Fruit fly (Drosophila melanogaster) whole organism, embryonic: Measurements from ENCODE around the gene peg.

Source experiments
- ATbp ChIP-seq: fragments of 200-800 bp; sonication (Bioruptor generic); optimal IDR thresholded peaks from 2 replicates; lab custom pipeline; 2017; ENCODE audit warnings: missing biosample characterization, mild to moderate bottlenecking, missing genetic modification characterization, missing genetic modification reagents
- Adf1 ChIP-seq: fragments of 200-800 bp; sonication (Bioruptor generic); IDR thresholded peaks from 2 replicates; pipeline ENCODE4 v1.3.6; 2022; ENCODE audit warnings: missing biosample characterization, missing genetic modification characterization
- Atf6 ChIP-seq: fragments of 200-800 bp; sonication (Bioruptor generic); IDR thresholded peaks from 2 replicates; pipeline ENCODE4 v1.3.6; 2022; ENCODE audit warnings: missing biosample characterization, missing genetic modification characterization
- Awh ChIP-seq: fragments of 200-800 bp; sonication (Bioruptor generic); IDR thresholded peaks from 2 replicates; pipeline ENCODE4, ENCODE4 v1.3.6; 2022; ENCODE audit warnings: missing biosample characterization, missing genetic modification characterization
- BEAF-32 ChIP-seq: fragments of 200-800 bp; sonication (Bioruptor generic); optimal IDR thresholded peaks from 3 replicates; lab custom pipeline; 2017; ENCODE audit warnings: missing biosample characterization, missing genetic modification characterization, mild to moderate bottlenecking, moderate library complexity, missing genetic modification reagents
- CG10321 ChIP-seq: fragments of 200-800 bp; sonication (Bioruptor generic); IDR thresholded peaks from 2 replicates; pipeline ENCODE4 v1.3.6; 2022; ENCODE audit warnings: missing biosample characterization, missing genetic modification characterization
- CG10543 ChIP-seq: fragments of 200-800 bp; sonication (Bioruptor generic); optimal IDR thresholded peaks from 3 replicates; lab custom pipeline; 2017; ENCODE audit warnings: missing biosample characterization, mild to moderate bottlenecking, missing genetic modification characterization, moderate library complexity
- CG10654 ChIP-seq: fragments of 200-800 bp; sonication (Bioruptor generic); optimal IDR thresholded peaks from 2 replicates; lab custom pipeline; 2016; ENCODE audit warnings: missing biosample characterization, missing genetic modification characterization
- CG10979 ChIP-seq: fragments of 200-800 bp; sonication (Bioruptor generic); optimal IDR thresholded peaks from 2 replicates; lab custom pipeline; 2018; ENCODE audit warnings: missing biosample characterization, mild to moderate bottlenecking, missing genetic modification characterization, moderate library complexity
- CG12071 ChIP-seq: fragments of 200-800 bp; sonication (Bioruptor generic); optimal IDR thresholded peaks from 3 replicates; lab custom pipeline; 2018; ENCODE audit warnings: missing biosample characterization, mild to moderate bottlenecking, missing genetic modification characterization
- CG17612 ChIP-seq: fragments of 200-800 bp; sonication (Bioruptor generic); IDR thresholded peaks from 2 replicates; pipeline ENCODE4 v1.3.6; 2022; ENCODE audit warnings: missing biosample characterization, missing genetic modification characterization
- CG2712 ChIP-seq: fragments of 200-800 bp; optimal IDR thresholded peaks from 3 replicates; lab custom pipeline; 2019; ENCODE audit warnings: missing biosample characterization, mild to moderate bottlenecking, missing genetic modification characterization, moderate library complexity
- CG30403 ChIP-seq: fragments of 200-800 bp; sonication (Bioruptor generic); optimal IDR thresholded peaks from 3 replicates; lab custom pipeline; 2016; ENCODE audit warnings: missing biosample characterization, missing genetic modification characterization
- CG3065 ChIP-seq: fragments of 200-800 bp; sonication (Bioruptor generic); optimal IDR thresholded peaks from 2 replicates; lab custom pipeline; 2016; ENCODE audit warnings: missing biosample characterization, missing genetic modification characterization
- CG34376 ChIP-seq: fragments of 200-800 bp; sonication (Bioruptor generic); optimal IDR thresholded peaks from 2 replicates; lab custom pipeline; 2018; ENCODE audit warnings: missing biosample characterization, mild to moderate bottlenecking, missing genetic modification characterization
- CG5953 ChIP-seq: fragments of 200-800 bp; sonication (Bioruptor generic); IDR thresholded peaks from 2 replicates; pipeline ENCODE4 v1.3.6; 2022; ENCODE audit warnings: missing biosample characterization, missing genetic modification characterization
- CG7372 ChIP-seq: fragments of 200-800 bp; sonication (Bioruptor generic); IDR thresholded peaks from 2 replicates; pipeline ENCODE4 v1.3.6; 2022; ENCODE audit warnings: missing biosample characterization, missing genetic modification characterization
- CG7839 ChIP-seq: fragments of 200-800 bp; sonication (Bioruptor generic); optimal IDR thresholded peaks from 3 replicates; lab custom pipeline; 2018; ENCODE audit warnings: missing biosample characterization, mild to moderate bottlenecking, missing genetic modification characterization, moderate library complexity
- CG7987 ChIP-seq: fragments of 200-800 bp; sonication (Bioruptor generic); optimal IDR thresholded peaks from 2 replicates; lab custom pipeline; 2018; ENCODE audit warnings: missing biosample characterization, mild to moderate bottlenecking, missing genetic modification characterization, moderate library complexity
- CG8281 ChIP-seq: fragments of 200-800 bp; sonication (Bioruptor generic); optimal IDR thresholded peaks from 2 replicates; lab custom pipeline; 2018; ENCODE audit warnings: missing biosample characterization, mild to moderate bottlenecking, missing genetic modification characterization, moderate library complexity
- CG8944 ChIP-seq: fragments of 200-800 bp; sonication (Bioruptor generic); optimal IDR thresholded peaks from 3 replicates; lab custom pipeline; 2016; ENCODE audit warnings: missing biosample characterization, missing genetic modification characterization
- Camta ChIP-seq: fragments of 200-800 bp; sonication (Bioruptor generic); optimal IDR thresholded peaks from 2 replicates; lab custom pipeline; 2016; ENCODE audit warnings: missing biosample characterization, missing genetic modification characterization
- Dip2 ChIP-seq: fragments of 200-800 bp; sonication (Bioruptor generic); IDR thresholded peaks from 2 replicates; pipeline ENCODE4 v1.3.6; 2022; ENCODE audit warnings: missing biosample characterization, missing genetic modification characterization
- Gsc ChIP-seq: fragments of 200-800 bp; sonication (Bioruptor generic); IDR thresholded peaks from 2 replicates; pipeline ENCODE4 v1.3.6; 2022; ENCODE audit warnings: missing biosample characterization, missing genetic modification characterization
- HLH3B ChIP-seq: fragments of 200-800 bp; sonication (Bioruptor generic); IDR thresholded peaks from 2 replicates; pipeline ENCODE4 v1.3.6; 2022; ENCODE audit warnings: missing biosample characterization, missing genetic modification characterization
- Hr39 ChIP-seq: fragments of >200 bp; optimal IDR thresholded peaks from 2 replicates; lab custom pipeline; 2017
- Meics ChIP-seq: fragments of 200-800 bp; sonication (Bioruptor generic); optimal IDR thresholded peaks from 2 replicates; lab custom pipeline; 2017; ENCODE audit warnings: missing biosample characterization, mild to moderate bottlenecking, missing genetic modification characterization
- Pdp1 ChIP-seq, 2 experiments: fragments of 200-800 bp; sonication (Bioruptor generic); optimal IDR thresholded peaks; 3 replicates each; lab custom pipeline; 2016; ENCODE audit warnings: missing biosample characterization in 2 of 2, missing genetic modification characterization in 2 of 2, mild to moderate bottlenecking in 1 of 2, moderate library complexity in 1 of 2
- Sox102F ChIP-seq: fragments of 200-800 bp; sonication (Bioruptor generic); optimal IDR thresholded peaks from 2 replicates; lab custom pipeline; 2018; ENCODE audit warnings: missing biosample characterization, mild to moderate bottlenecking, missing genetic modification characterization, moderate library complexity
- Trl ChIP-seq, 3 experiments: fragments of >200 bp in 2 of 3; fragments of 200-800 bp in 1 of 3; sonication (Bioruptor generic) in 1 of 3; optimal IDR thresholded peaks; 2 replicates in 1 of 3; 3 replicates in 2 of 3; lab custom pipeline; 2016 to 2017; ENCODE audit warnings: missing biosample characterization in 1 of 3, missing genetic modification characterization in 1 of 3
- YL-1 ChIP-seq: fragments of 200-800 bp; sonication (Bioruptor generic); optimal IDR thresholded peaks from 3 replicates; lab custom pipeline; 2017; ENCODE audit warnings: missing biosample characterization, mild to moderate bottlenecking, missing genetic modification characterization
- chinmo ChIP-seq: fragments of 200-800 bp; sonication (Bioruptor generic); IDR thresholded peaks from 4 replicates; pipeline ENCODE4 v1.3.6; 2022; ENCODE audit warnings: missing biosample characterization, missing genetic modification characterization; ENCODE audit not compliant: partially characterized antibody
- crol ChIP-seq: fragments of 200-800 bp; sonication (Bioruptor generic); IDR thresholded peaks from 2 replicates; pipeline ENCODE4 v1.3.6; 2022; ENCODE audit warnings: missing biosample characterization, missing genetic modification characterization
- da ChIP-seq: fragments of 200-800 bp; sonication (Bioruptor generic); optimal IDR thresholded peaks from 2 replicates; lab custom pipeline; 2016; ENCODE audit warnings: missing biosample characterization, missing genetic modification characterization
- gcm2 ChIP-seq: fragments of 200-800 bp; sonication (Bioruptor generic); optimal IDR thresholded peaks from 2 replicates; lab custom pipeline; 2016; ENCODE audit warnings: missing biosample characterization, missing genetic modification characterization
- grn ChIP-seq: fragments of 200-800 bp; sonication (Bioruptor generic); optimal IDR thresholded peaks from 3 replicates; lab custom pipeline; 2017; ENCODE audit warnings: missing biosample characterization, missing genetic modification characterization
- gt ChIP-seq: fragments of 200-800 bp; sonication (Bioruptor generic); IDR thresholded peaks from 2 replicates; pipeline ENCODE4 v1.3.6; 2022; ENCODE audit warnings: missing biosample characterization, missing genetic modification characterization
- kah ChIP-seq: fragments of 200-800 bp; sonication (Bioruptor generic); optimal IDR thresholded peaks from 2 replicates; lab custom pipeline; 2018; ENCODE audit warnings: missing biosample characterization, mild to moderate bottlenecking, missing genetic modification characterization
- pzg ChIP-seq: fragments of 200-800 bp; sonication (Bioruptor generic); optimal IDR thresholded peaks from 3 replicates; lab custom pipeline; 2018; ENCODE audit warnings: missing biosample characterization, mild to moderate bottlenecking, missing genetic modification characterization, moderate library complexity
- scrt ChIP-seq: fragments of 200-800 bp; sonication (Bioruptor generic); optimal IDR thresholded peaks from 2 replicates; lab custom pipeline; 2018; ENCODE audit warnings: missing biosample characterization, mild to moderate bottlenecking, missing genetic modification characterization, moderate library complexity
- sens ChIP-seq: fragments of 200-800 bp; sonication (Bioruptor generic); peaks from one replicate; lab custom pipeline; 2016; ENCODE audit warnings: missing biosample characterization, missing genetic modification characterization
- sug ChIP-seq: fragments of 200-800 bp; optimal IDR thresholded peaks from 2 replicates; lab custom pipeline; 2019; ENCODE audit warnings: missing biosample characterization, mild to moderate bottlenecking, missing genetic modification characterization, moderate library complexity
- unc-4 ChIP-seq: fragments of 200-800 bp; sonication (Bioruptor generic); IDR thresholded peaks from 2 replicates; pipeline ENCODE4 v1.3.6; 2022; ENCODE audit warnings: missing biosample characterization, missing genetic modification characterization; ENCODE audit not compliant: partially characterized antibody

peg gene

dm6 chr3R:21045742-21046141, 21.8 kb upstream of the peg start, which contains the start of gene CG31189:
CG31189 (minus strand) TSS chr3R:21045842.
- TF ChIP-seq CG8944 (GFP tag; lab: Kevin White, UChicago) (no peak), CG7372 (GFP tag; lab: Robert Waterston, UW) (no peak)
- TF ChIP-seq, all 482 proteins: peak for 0

dm6 chr3R:21043549-21044118, 19.7 kb upstream of the peg start, which contains the start of gene CG12278:
CG12278 (plus strand) TSS chr3R:21044068.
- TF ChIP-seq Camta = no peak
- TF ChIP-seq Atf6 = no peak
- peak; percentile 99 for TF ChIP-seq scrt (GFP tag; lab: Kevin White, UChicago)
- peak; percentile 37 for TF ChIP-seq kah (GFP tag; lab: Kevin White, UChicago)
- TF ChIP-seq, all 482 proteins: peak for 2

dm6 chr3R:21042399-21042798, 18.4 kb upstream of the peg start, which contains the start of gene Dhc93AB:
Dhc93AB (minus strand) TSS chr3R:21042499.
- TF ChIP-seq CG10654 (GFP tag; lab: Kevin White, UChicago) = no peak
- TF ChIP-seq BEAF-32 (GFP tag; lab: Kevin White, UChicago) = no peak
- TF ChIP-seq Meics = no peak
- no peak for TF ChIP-seq CG5953 (GFP tag; lab: Robert Waterston, UW)
- no peak for TF ChIP-seq Hr39
- TF ChIP-seq Dip2 (GFP tag; lab: Robert Waterston, UW) = no peak

dm6 chr3R:21025508-21025907, 1.5 kb upstream of the peg start:
- no peak for TF ChIP-seq Pdp1 (GFP tag; optimal IDR thresholded peaks at IDR 0.05; lab: Kevin White, UChicago)
- TF ChIP-seq Sox102F (GFP tag; lab: Kevin White, UChicago) = peak; percentile 34
- TF ChIP-seq da (GFP tag; lab: Kevin White, UChicago) = no peak
- peak; percentile 17 for TF ChIP-seq grn (GFP tag; lab: Kevin White, UChicago)
- TF ChIP-seq Awh (GFP tag; lab: Robert Waterston, UW) = peak; percentile 79
- no peak for TF ChIP-seq CG10979 (tag; lab: Kevin White, UChicago)
- TF ChIP-seq chinmo = peak; percentile 70; the same call in 1 of the 4 replicates
- no peak for TF ChIP-seq pzg (GFP tag; lab: Kevin White, UChicago)
- TF ChIP-seq ATbp = peak; percentile 28
- no peak for TF ChIP-seq CG2712

- no peak for TF ChIP-seq gcm2 (GFP tag; lab: Kevin White, UChicago)
- no peak for TF ChIP-seq CG7987
- TF ChIP-seq sens = peak; percentile 9
- peak; percentile 22 for TF ChIP-seq CG10543 (GFP tag; lab: Kevin White, UChicago)
- TF ChIP-seq unc-4 (GFP tag; lab: Robert Waterston, UW) = no peak
- peak; percentile 17 for TF ChIP-seq sug (tag; lab: Kevin White, UChicago)
- no peak for TF ChIP-seq CG12071
- TF ChIP-seq CG17612 (GFP tag; lab: Robert Waterston, UW) = no peak
- TF ChIP-seq CG30403 (GFP tag; lab: Kevin White, UChicago) = no peak
- no peak for TF ChIP-seq CG10321 (GFP tag; lab: Robert Waterston, UW)
- no peak for TF ChIP-seq CG3065 (GFP tag; lab: Kevin White, UChicago)
- TF ChIP-seq crol (GFP tag; lab: Robert Waterston, UW) = no peak
- TF ChIP-seq Trl (optimal IDR thresholded peaks at IDR 0.05; lab: Kevin White, UChicago) = peak in 1 of 2 experiments; percentile 26
- TF ChIP-seq Trl (GFP tag; optimal IDR thresholded peaks at IDR 0.05; lab: Kevin White, UChicago) = no peak
- TF ChIP-seq gt (GFP tag; lab: Robert Waterston, UW) = no peak
- TF ChIP-seq HLH3B (GFP tag; lab: Robert Waterston, UW) = no peak
- TF ChIP-seq Adf1 = no peak
- TF ChIP-seq CG7839 (tag; lab: Kevin White, UChicago) = no peak
- peak; percentile 45 for TF ChIP-seq CG34376 (GFP tag; lab: Kevin White, UChicago)
- no peak for TF ChIP-seq Hr39
- TF ChIP-seq Gsc (GFP tag; lab: Robert Waterston, UW) = no peak
- no peak for TF ChIP-seq YL-1 (GFP tag; lab: Kevin White, UChicago)
- TF ChIP-seq CG8281 (tag; lab: Kevin White, UChicago) = peak; percentile 97
Observed at dm6 chr3R:21022769-21023517, 1.0 kb downstream of the peg start.
